Worm (Caenorhabditis elegans) whole organism, L1 larva: ENCODE results near the gene T12A7.6.

Experiments
- blmp-1 ChIP-seq: fragments of 150-350 bp; optimal IDR thresholded peaks from 2 replicates; lab custom pipeline; 2014; ENCODE audit warnings: missing biosample characterization, missing genetic modification characterization
- efl-1 ChIP-seq, 4 experiments: fragments of 150-350 bp; optimal IDR thresholded peaks in 3 of 4; peaks in 1 of 4; 1 replicate in 1 of 4; 2 replicates in 3 of 4; lab custom pipeline; 2014; ENCODE audit warnings: missing biosample characterization in 2 of 4, missing genetic modification characterization in 2 of 4, missing genetic modification reagents in 2 of 4
- ets-5 ChIP-seq: fragments of 200-800 bp; sonication (Bioruptor generic); IDR thresholded peaks from 2 replicates; pipeline ENCODE4 v1.3.6; 2022; ENCODE audit warnings: missing genetic modification characterization, missing compliant biosample characterization
- fkh-10 ChIP-seq: sonication (generic microtip); optimal IDR thresholded peaks from 2 replicates; lab custom pipeline; 2017; ENCODE audit warnings: missing biosample characterization, missing genetic modification reagents, missing genetic modification characterization
- lin-14 ChIP-seq: fragments of 200-800 bp; sonication (Bioruptor generic); optimal IDR thresholded peaks from 2 replicates; lab custom pipeline; 2018; ENCODE audit warnings: mild to moderate bottlenecking, missing genetic modification characterization, moderate library complexity, missing compliant biosample characterization
- mab-9 ChIP-seq: fragments of 200-800 bp; sonication (Bioruptor generic); IDR thresholded peaks from 2 replicates; pipeline ENCODE4 v1.3.6; 2022; ENCODE audit warnings: missing genetic modification reagents, missing genetic modification characterization, missing compliant biosample characterization
- nhr-71 ChIP-seq: sonication (generic microtip); optimal IDR thresholded peaks from 2 replicates; lab custom pipeline; 2016; ENCODE audit warnings: mild to moderate bottlenecking, missing genetic modification characterization, moderate library complexity, missing compliant biosample characterization
- pag-3 ChIP-seq: sonication (generic microtip); optimal IDR thresholded peaks from 2 replicates; lab custom pipeline; 2017; ENCODE audit warnings: missing genetic modification characterization, mild to moderate bottlenecking, missing compliant biosample characterization, antibody characterized with exemption, borderline replicate concordance; ENCODE audit not compliant: insufficient read depth
- rnt-1 ChIP-seq: sonication (generic microtip); optimal IDR thresholded peaks from 2 replicates; lab custom pipeline; 2016; ENCODE audit warnings: mild to moderate bottlenecking, missing genetic modification characterization, moderate library complexity, missing compliant biosample characterization
- unc-62 ChIP-seq: fragments of 150-350 bp; optimal IDR thresholded peaks from 2 replicates; lab custom pipeline; 2014; ENCODE audit warnings: missing biosample characterization, missing genetic modification reagents, missing genetic modification characterization
- xbp-1 ChIP-seq: sonication (generic microtip); optimal IDR thresholded peaks from 2 replicates; lab custom pipeline; 2016; ENCODE audit warnings: missing genetic modification characterization, missing compliant biosample characterization

The T12A7.6 gene

ce11 chrIV:11795964-11796363 lies 46.9 kb downstream of the T12A7.6 start:
- no peak for TF ChIP-seq mab-9 (GFP tag; lab: Robert Waterston, UW)
- TF ChIP-seq lin-14 (GFP tag; lab: Kevin White, UChicago) = peak; percentile 54
- TF ChIP-seq fkh-10 (GFP tag; lab: Kevin White, UChicago) = peak; percentile 80

- TF ChIP-seq lin-14 (GFP tag; lab: Kevin White, UChicago) = peak; percentile 13
- no peak for TF ChIP-seq efl-1 (optimal IDR thresholded peaks at IDR 0.05; lab: Kevin White, UChicago)
- no peak for TF ChIP-seq efl-1 (GFP tag; optimal IDR thresholded peaks at IDR 0.05 in 1 of 2; lab: Kevin White, UChicago)
- TF ChIP-seq fkh-10 (GFP tag; lab: Kevin White, UChicago) = peak; percentile 75
- TF ChIP-seq blmp-1 (tag; lab: Kevin White, UChicago) = no peak
Observed at ce11 chrIV:11796818-11797217, 47.8 kb downstream of the T12A7.6 start.

ce11 chrIV:11799240-11799639 lies 50.2 kb downstream of the T12A7.6 start:
- TF ChIP-seq lin-14 (GFP tag; lab: Kevin White, UChicago) (peak; percentile 72), pag-3 (tag; lab: Kevin White, UChicago) (peak; percentile 63), nhr-71 (peak; percentile 52), xbp-1 (tag; lab: Kevin White, UChicago) (no peak), unc-62 (GFP tag; lab: Kevin White, UChicago) (no peak), ets-5 (GFP tag; lab: Robert Waterston, UW) (no peak), rnt-1 (tag; lab: Kevin White, UChicago) (peak; percentile 36)
